Fruit fly (Drosophila melanogaster) whole organism, prepupa: ENCODE results near the gene CG9328.
A peak's percentile ranks its signal among the peaks of the same experiment; 100 is the strongest.

Source experiments
- Blimp-1 ChIP-seq: fragments of 200-800 bp; sonication (Bioruptor generic); optimal IDR thresholded peaks from 3 replicates; lab custom pipeline; 2017; ENCODE audit warnings: missing biosample characterization, missing genetic modification characterization, mild to moderate bottlenecking, moderate library complexity, missing genetic modification reagents
- CG11294 ChIP-seq: fragments of 200-800 bp; sonication (Bioruptor generic); IDR thresholded peaks from 2 replicates; pipeline ENCODE4 v1.3.6; 2022; ENCODE audit warnings: missing biosample characterization, missing genetic modification characterization
- CG11762 ChIP-seq: fragments of 200-800 bp; sonication (Bioruptor generic); optimal IDR thresholded peaks from 3 replicates; lab custom pipeline; 2016; ENCODE audit warnings: missing biosample characterization, missing genetic modification characterization; ENCODE audit not compliant: insufficient read depth
- CG11902 ChIP-seq: fragments of 200-800 bp; sonication (Bioruptor generic); optimal IDR thresholded peaks from 3 replicates; lab custom pipeline; 2016; ENCODE audit warnings: missing biosample characterization, missing genetic modification characterization
- CG15336 ChIP-seq: fragments of 200-800 bp; sonication (Bioruptor generic); IDR thresholded peaks from 2 replicates; pipeline ENCODE4 v1.3.6; 2022; ENCODE audit warnings: missing biosample characterization, missing genetic modification characterization
- CG1621 ChIP-seq: fragments of 200-800 bp; sonication (Bioruptor generic); optimal IDR thresholded peaks from 3 replicates; lab custom pipeline; 2018; ENCODE audit warnings: missing biosample characterization, mild to moderate bottlenecking, missing genetic modification characterization
- CG16779 ChIP-seq: fragments of 200-800 bp; sonication (Bioruptor generic); optimal IDR thresholded peaks from 3 replicates; lab custom pipeline; 2017; ENCODE audit warnings: missing biosample characterization, mild to moderate bottlenecking, missing genetic modification characterization
- CG3032 ChIP-seq: fragments of 200-800 bp; optimal IDR thresholded peaks from 2 replicates; lab custom pipeline; 2019; ENCODE audit warnings: missing biosample characterization, mild to moderate bottlenecking, missing genetic modification characterization, moderate library complexity
- CG31627 ChIP-seq: fragments of 200-800 bp; sonication (Bioruptor generic); optimal IDR thresholded peaks from 3 replicates; lab custom pipeline; 2016; ENCODE audit warnings: missing biosample characterization, missing genetic modification characterization
- CG34406 ChIP-seq: fragments of 200-800 bp; sonication (Bioruptor generic); optimal IDR thresholded peaks from 3 replicates; lab custom pipeline; 2016; ENCODE audit warnings: missing biosample characterization, missing genetic modification characterization
- CG3919 ChIP-seq: fragments of 200-800 bp; sonication (Bioruptor generic); optimal IDR thresholded peaks from 3 replicates; lab custom pipeline; 2016; ENCODE audit warnings: missing biosample characterization, missing genetic modification characterization
- CG6163 ChIP-seq: fragments of 200-800 bp; sonication (Bioruptor generic); IDR thresholded peaks from 3 replicates; pipeline ENCODE4 v1.3.6; 2022; ENCODE audit warnings: missing biosample characterization, missing genetic modification characterization
- CG6808 ChIP-seq: fragments of 200-800 bp; sonication (Bioruptor generic); optimal IDR thresholded peaks from 3 replicates; lab custom pipeline; 2017; ENCODE audit warnings: missing biosample characterization, missing genetic modification characterization, mild to moderate bottlenecking, moderate library complexity, missing genetic modification reagents
- CG6854 ChIP-seq: fragments of 200-800 bp; sonication (Bioruptor generic); optimal IDR thresholded peaks from 2 replicates; lab custom pipeline; 2017; ENCODE audit warnings: missing biosample characterization, mild to moderate bottlenecking, missing genetic modification characterization
- CG7368 ChIP-seq: fragments of 200-800 bp; sonication (Bioruptor generic); optimal IDR thresholded peaks from 3 replicates; lab custom pipeline; 2016; ENCODE audit warnings: missing biosample characterization, missing genetic modification characterization
- CG8119 ChIP-seq: fragments of 200-800 bp; sonication (Bioruptor generic); IDR thresholded peaks from 3 replicates; pipeline ENCODE4 v1.3.6; 2022; ENCODE audit warnings: missing biosample characterization, missing genetic modification characterization
- CG8319 ChIP-seq: fragments of 200-800 bp; sonication (Bioruptor generic); optimal IDR thresholded peaks from 3 replicates; lab custom pipeline; 2016; ENCODE audit warnings: missing biosample characterization, missing genetic modification characterization
- CG8632 ChIP-seq: fragments of 200-800 bp; sonication (Bioruptor generic); optimal IDR thresholded peaks from 3 replicates; lab custom pipeline; 2016; ENCODE audit warnings: missing biosample characterization, missing genetic modification characterization
- CG9139 ChIP-seq: fragments of 200-800 bp; sonication (Bioruptor generic); optimal IDR thresholded peaks from 3 replicates; lab custom pipeline; 2017; ENCODE audit warnings: missing biosample characterization, mild to moderate bottlenecking, missing genetic modification characterization
- Eip75B ChIP-seq: fragments of 200-800 bp; sonication (Bioruptor generic); optimal IDR thresholded peaks from 3 replicates; lab custom pipeline; 2016; ENCODE audit warnings: missing biosample characterization, missing genetic modification characterization
- Eip78C ChIP-seq: fragments of 200-800 bp; sonication (Bioruptor generic); peaks from one replicate; lab custom pipeline; 2016; ENCODE audit warnings: missing biosample characterization, missing genetic modification characterization
- Eip93F ChIP-seq: fragments of 200-800 bp; sonication (Bioruptor generic); optimal IDR thresholded peaks from 2 replicates; lab custom pipeline; 2016; ENCODE audit warnings: missing biosample characterization, mild to moderate bottlenecking, missing genetic modification characterization
- Ets21C ChIP-seq: fragments of 200-800 bp; sonication (Bioruptor generic); optimal IDR thresholded peaks from 3 replicates; lab custom pipeline; 2016; ENCODE audit warnings: missing biosample characterization, missing genetic modification characterization
- Ets96B ChIP-seq: fragments of 200-800 bp; optimal IDR thresholded peaks from 2 replicates; lab custom pipeline; 2019; ENCODE audit warnings: missing biosample characterization, mild to moderate bottlenecking, missing genetic modification characterization, moderate library complexity
- Gug ChIP-seq: fragments of 200-800 bp; sonication (Bioruptor generic); IDR thresholded peaks from 2 replicates; pipeline ENCODE4 v1.3.6; 2022; ENCODE audit warnings: missing biosample characterization, missing genetic modification characterization
- Hr39 ChIP-seq: fragments of 200-800 bp; sonication (Bioruptor generic); optimal IDR thresholded peaks from 2 replicates; lab custom pipeline; 2016; ENCODE audit warnings: missing biosample characterization, missing genetic modification characterization
- Hr4 ChIP-seq: fragments of 200-800 bp; sonication (Bioruptor generic); optimal IDR thresholded peaks from 3 replicates; lab custom pipeline; 2016; ENCODE audit warnings: missing biosample characterization, missing genetic modification characterization
- Lpt ChIP-seq: fragments of 200-800 bp; sonication (Bioruptor generic); optimal IDR thresholded peaks from 3 replicates; lab custom pipeline; 2016; ENCODE audit warnings: missing biosample characterization, missing genetic modification characterization
- OdsH ChIP-seq: fragments of 200-800 bp; sonication (Bioruptor generic); optimal IDR thresholded peaks from 3 replicates; lab custom pipeline; 2016; ENCODE audit warnings: missing biosample characterization, missing genetic modification characterization
- Smox ChIP-seq: fragments of 200-800 bp; sonication (Bioruptor generic); optimal IDR thresholded peaks from 3 replicates; lab custom pipeline; 2016; ENCODE audit warnings: missing biosample characterization, missing genetic modification characterization
- Sox102F ChIP-seq: fragments of 200-800 bp; sonication (Bioruptor generic); optimal IDR thresholded peaks from 2 replicates; lab custom pipeline; 2016; ENCODE audit warnings: missing biosample characterization, mild to moderate bottlenecking, missing genetic modification characterization
- Sox14 ChIP-seq: fragments of 200-800 bp; sonication (Bioruptor generic); optimal IDR thresholded peaks from 3 replicates; lab custom pipeline; 2016; ENCODE audit warnings: missing biosample characterization, missing genetic modification characterization
- Sox15 ChIP-seq: fragments of 200-800 bp; sonication (Bioruptor generic); optimal IDR thresholded peaks from 3 replicates; lab custom pipeline; 2016; ENCODE audit warnings: missing biosample characterization, missing genetic modification characterization
- achi ChIP-seq: fragments of 200-800 bp; sonication (Bioruptor generic); optimal IDR thresholded peaks from 3 replicates; lab custom pipeline; 2016; ENCODE audit warnings: missing biosample characterization, missing genetic modification characterization
- acj6 ChIP-seq: fragments of 200-800 bp; sonication (Bioruptor generic); optimal IDR thresholded peaks from 3 replicates; lab custom pipeline; 2016; ENCODE audit warnings: missing biosample characterization, missing genetic modification characterization
- cyc ChIP-seq: fragments of 200-800 bp; sonication (Bioruptor generic); optimal IDR thresholded peaks from 3 replicates; lab custom pipeline; 2016; ENCODE audit warnings: missing biosample characterization, missing genetic modification characterization
- dac ChIP-seq: fragments of 200-800 bp; sonication (Bioruptor generic); optimal IDR thresholded peaks from 2 replicates; lab custom pipeline; 2017; ENCODE audit warnings: missing biosample characterization, mild to moderate bottlenecking, missing genetic modification characterization
- eg ChIP-seq: fragments of 200-800 bp; sonication (Bioruptor generic); IDR thresholded peaks from 3 replicates; pipeline ENCODE4 v1.3.6; 2022; ENCODE audit warnings: missing biosample characterization, missing genetic modification characterization
- esn ChIP-seq: fragments of 200-800 bp; sonication (Bioruptor generic); optimal IDR thresholded peaks from 2 replicates; lab custom pipeline; 2016; ENCODE audit warnings: missing biosample characterization, mild to moderate bottlenecking, missing genetic modification characterization, moderate library complexity
- fd59A ChIP-seq: fragments of 200-800 bp; sonication (Bioruptor generic); optimal IDR thresholded peaks from 2 replicates; lab custom pipeline; 2017; ENCODE audit warnings: missing biosample characterization, mild to moderate bottlenecking, missing genetic modification characterization, missing genetic modification reagents
- fd85E ChIP-seq: fragments of 200-800 bp; sonication (Bioruptor generic); optimal IDR thresholded peaks from 3 replicates; lab custom pipeline; 2016; ENCODE audit warnings: missing biosample characterization, missing genetic modification characterization
- fkh ChIP-seq: fragments of 200-800 bp; sonication (Bioruptor generic); optimal IDR thresholded peaks from 3 replicates; lab custom pipeline; 2017; ENCODE audit warnings: missing biosample characterization, mild to moderate bottlenecking, missing genetic modification characterization, moderate library complexity
- lz ChIP-seq: fragments of 200-800 bp; sonication (Bioruptor generic); optimal IDR thresholded peaks from 3 replicates; lab custom pipeline; 2016; ENCODE audit warnings: missing biosample characterization, missing genetic modification characterization
- net ChIP-seq: fragments of 200-800 bp; sonication (Bioruptor generic); optimal IDR thresholded peaks from 3 replicates; lab custom pipeline; 2016; ENCODE audit warnings: missing biosample characterization, missing genetic modification characterization
- salr ChIP-seq, 2 experiments: fragments of 200-800 bp; sonication (Bioruptor generic); optimal IDR thresholded peaks; 3 replicates each; lab custom pipeline; 2016 to 2018; ENCODE audit warnings: missing biosample characterization in 2 of 2, missing genetic modification characterization in 2 of 2, mild to moderate bottlenecking in 1 of 2
- spab ChIP-seq: fragments of 200-800 bp; sonication (Bioruptor generic); optimal IDR thresholded peaks from 2 replicates; lab custom pipeline; 2017; ENCODE audit warnings: missing biosample characterization, mild to moderate bottlenecking, missing genetic modification characterization, missing genetic modification reagents
- ss ChIP-seq, 2 experiments: fragments of 200-800 bp; sonication (Bioruptor generic); optimal IDR thresholded peaks; 2 replicates in 1 of 2; 3 replicates in 1 of 2; lab custom pipeline; 2017 to 2018; ENCODE audit warnings: mild to moderate bottlenecking in 2 of 2, missing biosample characterization in 2 of 2, missing genetic modification characterization in 2 of 2, moderate library complexity in 1 of 2
- topi ChIP-seq: fragments of 200-800 bp; sonication (Bioruptor generic); optimal IDR thresholded peaks from 3 replicates; lab custom pipeline; 2016; ENCODE audit warnings: missing biosample characterization, missing genetic modification characterization
- vri ChIP-seq: fragments of 200-800 bp; sonication (Bioruptor generic); optimal IDR thresholded peaks from 3 replicates; lab custom pipeline; 2016; ENCODE audit warnings: missing biosample characterization, mild to moderate bottlenecking, missing genetic modification characterization

CG9328 gene

DNA sequence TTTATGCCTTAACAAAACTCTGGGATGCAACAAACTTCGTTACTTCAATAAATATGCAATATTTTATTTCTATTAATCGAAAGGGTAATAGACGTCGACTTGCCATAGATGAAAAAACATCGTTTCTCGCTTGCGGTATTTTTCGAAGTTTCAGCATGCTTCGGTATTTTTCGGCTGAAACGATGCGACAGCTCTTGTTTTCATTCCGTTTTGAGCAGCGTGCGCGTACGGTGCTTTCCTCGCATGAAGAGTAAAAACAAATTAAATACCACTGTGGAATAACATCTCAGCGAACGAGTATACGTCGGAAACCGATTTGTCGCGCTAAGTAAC is at the start of gene CG9328 (continued):
- TF ChIP-seq CG8119 (GFP tag; lab: Robert Waterston, UW) (no peak), Ets96B (peak; percentile 13), CG16779 (tag; lab: Kevin White, UChicago) (peak; percentile 34), Eip75B (GFP tag; lab: Kevin White, UChicago) (peak; percentile 58), net (peak; percentile 13), fkh (GFP tag; lab: Kevin White, UChicago) (peak; percentile 18), Sox15 (GFP tag; lab: Kevin White, UChicago) (no peak), acj6 (GFP tag; lab: Kevin White, UChicago) (peak; percentile 36)

DNA sequence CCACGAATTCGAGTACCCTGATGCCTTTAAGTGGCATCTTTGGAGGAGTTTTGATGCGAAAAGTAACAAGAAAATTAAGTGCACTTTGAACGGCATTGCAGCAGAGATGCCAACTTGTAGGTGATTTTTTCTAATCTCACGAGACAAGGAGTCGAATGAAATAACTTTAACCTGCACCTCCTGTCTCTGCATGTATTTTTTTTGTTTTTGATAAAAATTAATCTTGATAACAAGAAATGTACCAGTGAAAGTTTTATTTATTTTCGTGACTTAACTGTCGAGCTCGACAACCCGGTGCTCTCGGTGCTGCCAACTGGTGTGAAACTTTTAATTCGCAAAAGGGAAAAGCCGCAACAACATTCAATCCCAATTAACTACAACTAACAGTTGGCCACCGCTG is 45.4 kb upstream of the CG9328 start, which contains the start of the genes Amacr and Ns4:
Gene Amacr (minus strand): TSS at position 182 of the 400 bp plus-strand sequence.
Gene Ns4 (plus strand): TSS at position 317 of the 400 bp plus-strand sequence.
- peak; percentile 82 for TF ChIP-seq Hr39
- peak; percentile 75 for TF ChIP-seq topi
- TF ChIP-seq fd59A (GFP tag; lab: Kevin White, UChicago): peak; percentile 16
- TF ChIP-seq cyc (GFP tag; lab: Kevin White, UChicago): peak; percentile 67
- no peak for TF ChIP-seq spab (GFP tag; lab: Kevin White, UChicago)
- TF ChIP-seq Ets96B: peak; percentile 56
- peak; percentile 43 for TF ChIP-seq CG7368 (GFP tag; lab: Kevin White, UChicago)
- TF ChIP-seq CG8119 (GFP tag; lab: Robert Waterston, UW): peak; percentile 70
- peak; percentile 67 for TF ChIP-seq dac (GFP tag; lab: Kevin White, UChicago)
- TF ChIP-seq CG8319: peak; percentile 26
- no peak for TF ChIP-seq fd85E (GFP tag; lab: Kevin White, UChicago)
- peak; percentile 67 for TF ChIP-seq achi (GFP tag; lab: Kevin White, UChicago)
- peak; percentile 62; the same call in 1 of the 2 replicates for TF ChIP-seq Gug (GFP tag; lab: Robert Waterston, UW)
- TF ChIP-seq Sox102F (GFP tag; lab: Kevin White, UChicago): no peak
- TF ChIP-seq esn: peak; percentile 77
- peak; percentile 84 for TF ChIP-seq Sox14 (GFP tag; lab: Kevin White, UChicago)
- no peak for TF ChIP-seq vri (GFP tag; lab: Kevin White, UChicago)
- TF ChIP-seq Hr4 (GFP tag; lab: Kevin White, UChicago): peak; percentile 82
- peak; percentile 56 for TF ChIP-seq CG8632
- 0 out of 2 replicates have a peak, but pooled peaks have one; percentile 11 for TF ChIP-seq CG11294 (GFP tag; lab: Robert Waterston, UW)
- TF ChIP-seq Ets21C (GFP tag; lab: Kevin White, UChicago): no peak
- TF ChIP-seq net: peak; percentile 80
- peak; percentile 51 for TF ChIP-seq CG11762
- TF ChIP-seq CG3032: peak; percentile 54
- TF ChIP-seq salr (GFP tag; optimal IDR thresholded peaks at IDR 0.05; lab: Kevin White, UChicago): peak; percentile 51 to 78
- peak; percentile 65 for TF ChIP-seq CG6808 (GFP tag; lab: Kevin White, UChicago)
- peak; percentile 46 for TF ChIP-seq CG16779 (tag; lab: Kevin White, UChicago)
- no peak for TF ChIP-seq fkh (GFP tag; lab: Kevin White, UChicago)
- peak; percentile 21 for TF ChIP-seq Sox15 (GFP tag; lab: Kevin White, UChicago)
- no peak for TF ChIP-seq OdsH (GFP tag; lab: Kevin White, UChicago)
- peak; percentile 18 for TF ChIP-seq CG9139
- no peak for TF ChIP-seq Smox (GFP tag; lab: Kevin White, UChicago)
- TF ChIP-seq eg (GFP tag; lab: Robert Waterston, UW): peak; percentile 78
- TF ChIP-seq ss (GFP tag; optimal IDR thresholded peaks at IDR 0.05; lab: Kevin White, UChicago): peak; percentile 75 to 79
- TF ChIP-seq CG34406 (GFP tag; lab: Kevin White, UChicago): peak; percentile 52
- TF ChIP-seq acj6 (GFP tag; lab: Kevin White, UChicago): peak; percentile 61
- TF ChIP-seq CG11902: peak; percentile 46
- peak; percentile 72 for TF ChIP-seq CG6854
- peak; percentile 52 for TF ChIP-seq Lpt (GFP tag; lab: Kevin White, UChicago)
- no peak for TF ChIP-seq Eip93F
- peak; percentile 58 for TF ChIP-seq lz
- TF ChIP-seq CG15336: peak; percentile 59
- peak; percentile 44 for TF ChIP-seq CG1621 (tag; lab: Kevin White, UChicago)
- peak; percentile 80 for TF ChIP-seq CG3919
- TF ChIP-seq CG31627: peak; percentile 80
- TF ChIP-seq Blimp-1 (GFP tag; lab: Kevin White, UChicago): peak; percentile 17
- TF ChIP-seq Eip78C (GFP tag; lab: Kevin White, UChicago): no peak
- TF ChIP-seq CG6163 (GFP tag; lab: Robert Waterston, UW): peak; percentile 74
